Fruit fly (Drosophila melanogaster): Measurements from ENCODE around the gene CG5167.

The CG5167 gene

dm6 chr3R:12435948-12436347 is 29.6 kb downstream of the CG5167 start, which contains the start of gene Desat2:
TSS of gene Desat2 (plus strand) at chr3R:12436248.
- TF ChIP-seq CTCF (optimal IDR thresholded peaks at IDR 0.05) (no peak), CG8478 (optimal IDR thresholded peaks at IDR 0.05) (no peak)

DNA sequence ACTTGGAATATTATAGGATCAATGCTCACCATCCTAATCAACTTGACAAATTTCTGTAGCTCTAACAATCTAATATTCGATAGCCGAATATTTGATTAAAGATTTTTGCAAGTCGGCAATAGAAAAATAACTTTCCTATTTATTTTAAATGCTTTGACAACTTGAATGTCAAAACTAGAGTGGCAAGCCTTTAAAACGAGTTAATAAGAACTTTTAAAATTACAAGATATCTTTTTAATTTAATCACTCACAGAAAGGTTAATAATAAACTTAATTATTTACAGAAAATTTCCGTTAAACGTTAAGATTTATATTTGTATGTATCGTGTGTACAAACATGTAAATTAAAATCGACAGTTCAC is 32.7 kb downstream of the CG5167 start, which contains the start of the genes CG17207 and CG46427:
CG17207 (minus strand) TSS at position 101 of the 362 bp plus-strand sequence.
CG46427 (minus strand) TSS at position 101 of the 362 bp plus-strand sequence.
- TF ChIP-seq CG8478 (optimal IDR thresholded peaks at IDR 0.05) (no peak), CTCF (optimal IDR thresholded peaks at IDR 0.05) (no peak)

DNA sequence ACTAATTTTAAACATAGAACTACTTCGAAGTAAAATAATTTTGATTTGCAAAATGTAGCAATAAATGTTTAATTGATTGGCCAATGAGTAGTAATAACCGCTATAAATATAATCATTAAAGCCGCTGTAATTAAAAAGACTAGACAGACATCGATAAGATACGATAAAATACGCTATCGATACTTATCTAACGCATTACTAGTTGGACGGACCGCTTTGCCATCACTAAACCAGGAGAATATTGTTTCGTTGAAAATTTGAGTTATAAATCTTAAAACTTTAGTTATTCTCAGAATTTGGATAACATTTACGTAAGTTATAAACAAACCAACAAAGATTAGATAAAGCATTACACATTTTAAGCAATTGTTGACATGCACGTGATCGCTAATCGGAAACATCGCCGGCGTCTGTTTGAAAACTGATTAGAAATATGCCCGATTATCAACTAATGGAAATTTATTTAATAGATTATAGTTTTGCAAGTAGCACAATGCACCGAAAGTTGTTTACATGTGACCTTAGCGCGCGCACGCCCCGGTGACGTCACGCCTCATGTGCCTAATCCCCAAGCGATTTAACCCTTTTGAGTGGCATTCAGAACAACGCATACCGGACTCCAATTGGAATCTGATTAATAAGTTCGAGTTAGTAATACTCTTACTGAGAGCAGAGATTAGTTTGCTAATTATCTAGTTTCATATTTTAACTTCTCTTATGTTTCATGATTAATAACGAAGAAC is 33.2 kb downstream of the CG5167 start, which contains the start of gene Desat1:
Desat1 (plus strand) TSS at position 200 of the 743 bp plus-strand sequence.
- TF ChIP-seq CTCF (optimal IDR thresholded peaks at IDR 0.05) (peak in 1 of 2 experiments; percentile 5), CG8478 (optimal IDR thresholded peaks at IDR 0.05) (no peak)

- TF ChIP-seq CTCF (optimal IDR thresholded peaks at IDR 0.05) (no peak), CG8478 (optimal IDR thresholded peaks at IDR 0.05) (no peak)
Observed at dm6 chr3R:12441008-12441606, 34.8 kb downstream of the CG5167 start.

DNA sequence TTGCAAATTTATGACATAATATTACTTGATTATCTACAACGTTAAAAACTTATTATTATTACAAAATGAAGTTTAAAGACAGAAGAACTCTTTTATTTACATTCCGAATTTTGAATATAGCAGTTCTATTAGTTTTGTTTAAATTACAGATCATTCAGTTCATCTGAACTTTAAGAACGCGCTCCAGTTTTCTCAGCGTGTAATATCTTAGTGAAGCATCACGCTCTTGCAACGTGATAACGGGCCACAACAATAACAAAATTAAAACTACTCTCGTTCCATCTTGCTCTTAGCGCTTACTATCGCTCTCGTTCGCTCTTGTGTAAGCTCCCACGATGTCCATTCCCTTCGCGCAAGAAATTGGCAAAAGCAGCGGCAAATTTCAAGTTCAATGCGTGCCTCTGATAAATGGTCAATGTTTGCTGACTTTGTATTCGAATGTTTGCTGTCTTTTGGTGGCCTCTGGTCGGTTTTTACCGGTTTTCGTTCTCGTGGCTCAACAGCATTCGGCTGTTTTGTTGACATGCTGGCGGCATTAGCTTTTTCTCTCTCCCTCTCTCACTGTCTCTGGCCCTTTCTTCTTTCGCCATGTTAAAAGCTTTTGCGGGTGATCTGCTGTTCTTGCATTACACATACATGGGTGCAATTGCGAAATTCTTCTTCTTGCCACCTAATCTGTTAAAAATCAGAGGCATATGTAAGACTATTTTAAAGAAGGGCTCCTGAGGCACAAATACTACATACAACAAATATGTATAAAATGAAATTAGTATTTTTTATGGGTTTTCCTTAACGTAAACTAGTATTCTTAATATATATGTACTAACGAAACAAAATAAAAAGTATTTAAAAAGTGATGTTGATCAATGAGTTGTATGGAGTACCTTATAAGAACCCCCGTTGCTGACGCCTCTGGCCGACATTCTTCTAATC is 36.5 kb downstream of the CG5167 start:
- TF ChIP-seq CG8478 (optimal IDR thresholded peaks at IDR 0.05) (no peak), CTCF (optimal IDR thresholded peaks at IDR 0.05) (no peak)

- TF ChIP-seq CG8478 (optimal IDR thresholded peaks at IDR 0.05) = no peak
- no peak for TF ChIP-seq CTCF (optimal IDR thresholded peaks at IDR 0.05)
Observed at dm6 chr3R:12443769-12444168, 37.4 kb downstream of the CG5167 start.

- no peak for TF ChIP-seq CTCF (optimal IDR thresholded peaks at IDR 0.05)
- TF ChIP-seq CG8478 (optimal IDR thresholded peaks at IDR 0.05) = no peak
Observed at dm6 chr3R:12445468-12445867, 39.1 kb downstream of the CG5167 start.

DNA sequence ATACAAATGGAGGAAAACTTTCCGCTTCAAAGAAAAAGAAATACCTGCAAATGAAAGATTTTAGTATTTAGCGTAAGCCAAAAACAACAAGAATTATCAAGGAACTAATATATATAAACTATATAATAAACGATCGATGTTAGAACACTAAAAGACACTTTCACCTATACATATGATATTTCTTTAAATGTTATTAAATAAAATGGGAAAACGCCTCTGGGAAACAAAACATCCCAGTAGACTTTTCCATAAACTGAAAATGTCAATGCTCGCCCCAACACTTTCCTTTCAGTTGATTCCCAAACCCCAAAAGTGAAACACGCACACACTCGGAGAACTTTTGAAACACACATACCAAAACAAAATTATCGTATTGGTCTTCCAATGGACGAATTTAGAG is 41.0 kb downstream of the CG5167 start, which contains the start of gene vrs:
vrs (plus strand) TSS at position 301 of the 400 bp plus-strand sequence.
- TF ChIP-seq CTCF (optimal IDR thresholded peaks at IDR 0.05) = no peak
- TF ChIP-seq CG8478 (optimal IDR thresholded peaks at IDR 0.05) = no peak

DNA sequence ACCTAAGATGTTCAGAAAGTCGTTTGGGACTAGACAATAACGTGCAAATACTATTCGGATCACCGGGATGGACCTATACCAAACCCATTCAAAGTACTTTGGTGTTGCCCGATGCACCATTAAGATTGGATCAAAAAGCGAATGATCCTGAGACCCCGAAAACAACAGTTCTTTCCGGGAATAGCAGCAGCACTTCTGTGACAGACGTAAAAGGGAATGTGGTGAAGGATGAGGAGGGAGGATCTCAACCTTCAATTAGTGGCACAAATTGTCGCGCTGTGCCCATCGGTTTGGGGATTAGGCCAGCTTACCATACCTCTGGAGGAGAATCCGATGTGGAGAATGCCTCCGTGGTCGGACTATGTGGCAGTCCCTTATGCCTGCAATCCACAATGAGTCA is 42.0 kb downstream of the CG5167 start:
- TF ChIP-seq CG8478 (optimal IDR thresholded peaks at IDR 0.05) (no peak), CTCF (optimal IDR thresholded peaks at IDR 0.05) (no peak)

DNA sequence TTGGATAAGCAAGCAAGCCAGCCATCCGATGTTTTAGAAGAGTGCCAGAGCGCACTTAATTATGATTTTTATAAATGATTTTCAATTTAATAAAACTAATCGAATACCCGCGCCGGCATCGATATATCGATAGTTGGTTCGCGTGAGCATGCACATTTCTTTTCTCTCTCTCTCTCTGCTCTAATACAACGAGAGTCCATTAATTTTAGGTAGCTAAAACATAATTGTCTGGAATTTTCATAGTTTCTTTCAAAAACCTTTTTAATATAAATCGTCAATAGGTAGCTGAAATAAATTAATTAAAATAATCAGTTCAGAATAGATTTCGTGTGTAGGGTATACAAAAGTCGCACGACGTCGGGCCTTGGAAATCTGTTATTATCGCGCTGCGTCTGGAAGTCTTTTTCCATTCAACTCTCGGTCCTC is 42.6 kb downstream of the CG5167 start, which contains the start of gene CG18549:
CG18549 (plus strand) TSS at position 408 of the 426 bp plus-strand sequence.
- no peak for TF ChIP-seq CG8478 (optimal IDR thresholded peaks at IDR 0.05)
- no peak for TF ChIP-seq CTCF (optimal IDR thresholded peaks at IDR 0.05)

DNA sequence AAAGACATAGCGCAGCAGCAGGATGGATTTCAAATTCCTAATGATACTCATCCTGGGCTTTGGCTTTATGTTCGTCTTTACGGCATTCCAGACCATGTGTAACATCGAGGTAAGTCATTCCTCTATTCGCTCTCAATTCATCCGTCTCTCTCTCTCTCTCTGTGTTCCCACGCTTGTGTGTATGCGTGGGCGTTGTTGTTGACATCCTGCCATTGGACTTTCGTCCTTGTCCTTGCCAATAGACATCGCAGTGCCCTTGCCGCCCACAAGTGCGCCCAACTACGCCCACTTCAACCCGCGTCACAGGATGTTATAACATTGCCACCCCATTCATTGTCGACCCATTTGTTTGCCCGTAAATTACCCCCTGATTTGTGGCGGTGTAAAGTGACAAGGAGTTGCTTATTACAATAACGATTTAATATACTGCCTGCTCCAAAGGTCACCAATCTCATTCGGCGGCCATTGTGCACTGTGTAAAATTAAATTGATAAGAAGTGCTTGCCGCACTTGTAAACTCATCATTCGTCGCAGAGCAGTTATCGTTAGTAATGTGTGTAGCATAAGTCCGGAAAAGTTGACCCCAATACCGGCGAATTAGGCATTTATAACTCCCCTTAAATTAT is 43.4 kb downstream of the CG5167 start:
- no peak for TF ChIP-seq CG8478 (optimal IDR thresholded peaks at IDR 0.05)
- TF ChIP-seq CTCF (optimal IDR thresholded peaks at IDR 0.05) = no peak

DNA sequence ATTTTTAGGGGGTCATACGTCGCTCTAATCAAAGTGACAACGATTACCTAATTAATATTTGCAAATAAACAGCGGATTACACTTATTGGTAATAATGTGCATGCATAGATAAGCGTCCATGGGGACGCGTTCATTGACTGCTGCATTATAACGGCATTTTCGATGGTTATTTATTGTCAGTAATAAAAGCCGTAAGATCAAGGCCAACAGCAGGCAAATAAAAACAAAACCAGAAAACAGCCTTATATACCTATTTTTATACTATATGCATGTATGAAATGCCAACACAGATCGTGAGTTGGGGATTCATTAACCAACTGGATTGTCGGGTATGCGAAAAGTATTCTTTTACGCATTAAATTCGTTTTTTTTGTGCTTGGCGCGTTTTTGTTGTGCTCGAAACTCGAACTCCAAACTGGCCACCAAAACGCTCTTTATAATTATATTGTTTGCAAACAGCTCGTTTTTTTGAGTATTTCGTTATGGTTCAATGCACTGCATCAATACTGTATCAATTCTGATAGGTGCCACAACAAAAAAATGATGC is 44.5 kb downstream of the CG5167 start:
- TF ChIP-seq CG8478 (optimal IDR thresholded peaks at IDR 0.05) = no peak
- TF ChIP-seq CTCF (optimal IDR thresholded peaks at IDR 0.05) = no peak

DNA sequence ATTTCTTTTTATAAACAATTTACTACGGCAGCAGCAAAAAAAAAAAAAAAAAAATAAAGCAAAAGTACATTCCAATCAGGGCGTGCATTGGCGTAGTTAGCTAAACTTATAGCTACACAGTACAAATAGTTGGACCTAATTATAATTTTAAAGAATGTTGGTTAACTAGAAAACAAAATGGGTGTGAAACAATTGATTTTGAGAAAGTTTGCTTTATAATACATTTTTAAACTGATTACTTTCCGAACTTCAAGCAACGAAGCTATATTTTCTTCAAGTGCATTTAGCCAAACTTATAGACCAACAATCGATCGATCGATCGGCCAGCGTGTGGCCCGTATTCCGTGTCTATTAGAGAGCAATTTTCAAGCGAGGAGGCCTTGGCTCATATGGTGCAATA is 45.0 kb downstream of the CG5167 start:
- TF ChIP-seq CG8478 (optimal IDR thresholded peaks at IDR 0.05) (no peak), CTCF (optimal IDR thresholded peaks at IDR 0.05) (no peak)

dm6 chr3R:12451888-12452514 is 45.7 kb downstream of the CG5167 start, which contains the start of gene CG5509:
TSS of gene CG5509 (plus strand) at chr3R:12452464.
- no peak for TF ChIP-seq CG8478 (optimal IDR thresholded peaks at IDR 0.05)
- TF ChIP-seq CTCF (optimal IDR thresholded peaks at IDR 0.05) = no peak
